Worm (Caenorhabditis elegans): Measurements from ENCODE around the gene T02H6.11.

T02H6.11 gene

ce11 chrII:701371-702139 is 630 bp upstream of the T02H6.11 start, which contains the start of gene thoc-1 (continued):
- TF ChIP-seq nhr-90 (tag; optimal IDR thresholded peaks at IDR 0.05; ENCODE audit: poor library complexity) (no peak), ceh-88 (GFP tag; IDR thresholded peaks at IDR 0.05) (no peak), nhr-12 (tag; optimal IDR thresholded peaks at IDR 0.05) (no peak), ceh-8 (GFP tag; optimal IDR thresholded peaks at IDR 0.05) (no peak), dsc-1 (tag; optimal IDR thresholded peaks at IDR 0.05) (no peak), tbx-2 (tag; optimal IDR thresholded peaks at IDR 0.05) (no peak), fkh-10 (GFP tag; optimal IDR thresholded peaks at IDR 0.05) (no peak), xbp-1 (tag; optimal IDR thresholded peaks at IDR 0.05) (peak; percentile 10), lin-13 (GFP tag; optimal IDR thresholded peaks at IDR 0.05) (no peak), sox-4 (tag; optimal IDR thresholded peaks at IDR 0.05) (no peak), unc-86 (tag; optimal IDR thresholded peaks at IDR 0.05) (no peak), lin-35 (GFP tag; optimal IDR thresholded peaks at IDR 0.05) (peak in 1 of 2 experiments; percentile 11), zag-1 (tag; optimal IDR thresholded peaks at IDR 0.05) (no peak), tlp-1 (tag; optimal IDR thresholded peaks at IDR 0.05) (no peak), snpc-4 (tag; optimal IDR thresholded peaks at IDR 0.05) (no peak), fos-1 (tag; optimal IDR thresholded peaks at IDR 0.05) (no peak), jun-1 (tag; optimal IDR thresholded peaks at IDR 0.05) (no peak), aha-1 (tag; optimal IDR thresholded peaks at IDR 0.05) (no peak), egl-13 (tag; optimal IDR thresholded peaks at IDR 0.05) (no peak), Y116A8C.19 (tag; optimal IDR thresholded peaks at IDR 0.05; ENCODE audit: borderline replicate concordance) (no peak), lin-15B (tag; optimal IDR thresholded peaks at IDR 0.05) (no peak), pax-3 (tag; optimal IDR thresholded peaks at IDR 0.05) (no peak), blmp-1 (tag; optimal IDR thresholded peaks at IDR 0.05) (peak; percentile 23), unc-62 (GFP tag; optimal IDR thresholded peaks at IDR 0.05) (no peak), elt-3 (tag; optimal IDR thresholded peaks at IDR 0.05) (no peak), swsn-7 (tag; optimal IDR thresholded peaks at IDR 0.05) (no peak), nhr-76 (tag; optimal IDR thresholded peaks at IDR 0.05) (no peak), pqm-1 (tag; optimal IDR thresholded peaks at IDR 0.05) (no peak), dpl-1 (GFP tag; optimal IDR thresholded peaks at IDR 0.05) (peak in 1 of 3 experiments; percentile 6)

ce11 chrII:695079-695478 is 5.8 kb downstream of the T02H6.11 start:
- TF ChIP-seq unc-98 (GFP tag; IDR thresholded peaks at IDR 0.05) (peak; percentile 13; the same call in 1 of the 2 replicates), grh-1 (GFP tag; IDR thresholded peaks at IDR 0.05) (peak; percentile 39; the same call in 1 of the 2 replicates), ets-5 (GFP tag; IDR thresholded peaks at IDR 0.05) (peak; percentile 61; the same call in 1 of the 2 replicates)

ce11 chrII:691550-691949 is 9.4 kb downstream of the T02H6.11 start, which contains the start of gene T02H6.3:
TSS of gene T02H6.3 (plus strand) at chrII:691850.
- TF ChIP-seq rnt-1 (tag; optimal IDR thresholded peaks at IDR 0.05) (no peak), ceh-63 (GFP tag; optimal IDR thresholded peaks at IDR 0.05) (no peak)

- no peak for TF ChIP-seq unc-86 (tag; optimal IDR thresholded peaks at IDR 0.05)
- no peak for TF ChIP-seq ceh-82 (tag; optimal IDR thresholded peaks at IDR 0.05)
- TF ChIP-seq lir-3 (tag; optimal IDR thresholded peaks at IDR 0.05; ENCODE audit: poor library complexity): no peak
- no peak for TF ChIP-seq egl-27 (tag; optimal IDR thresholded peaks at IDR 0.05)
- no peak for TF ChIP-seq lin-14 (GFP tag; optimal IDR thresholded peaks at IDR 0.05)
- no peak for TF ChIP-seq C16A3.4 (tag; optimal IDR thresholded peaks at IDR 0.05)
- no peak for TF ChIP-seq efl-1 (optimal IDR thresholded peaks at IDR 0.05)
- no peak for TF ChIP-seq efl-1 (GFP tag; optimal IDR thresholded peaks at IDR 0.05 in 1 of 2)
- no peak for TF ChIP-seq nhr-71 (tag; optimal IDR thresholded peaks at IDR 0.05)
- no peak for TF ChIP-seq zip-4 (GFP tag; optimal IDR thresholded peaks at IDR 0.05)
- TF ChIP-seq xbp-1 (tag; optimal IDR thresholded peaks at IDR 0.05): no peak
- no peak for TF ChIP-seq lsy-2 (tag; optimal IDR thresholded peaks at IDR 0.05)
- TF ChIP-seq snpc-4 (tag; optimal IDR thresholded peaks at IDR 0.05): no peak
- no peak for TF ChIP-seq dpl-1 (GFP tag; optimal IDR thresholded peaks at IDR 0.05)
- no peak for TF ChIP-seq pax-3 (tag; optimal IDR thresholded peaks at IDR 0.05)
- TF ChIP-seq pqm-1 (tag; optimal IDR thresholded peaks at IDR 0.05): no peak
- TF ChIP-seq mep-1 (tag; optimal IDR thresholded peaks at IDR 0.05): no peak
- TF ChIP-seq unc-130 (tag; optimal IDR thresholded peaks at IDR 0.05): no peak
- no peak for TF ChIP-seq nhr-77 (tag; optimal IDR thresholded peaks at IDR 0.05)
- TF ChIP-seq zag-1 (tag; optimal IDR thresholded peaks at IDR 0.05): no peak
- TF ChIP-seq ceh-63 (GFP tag; optimal IDR thresholded peaks at IDR 0.05): no peak
These were observed 11.2 kb downstream of the T02H6.11 start, which contains the start of gene T02H6.4 for ce11 chrII:689749-690148. TSS of gene T02H6.4 (plus strand) at chrII:690049.
